Fruit fly (Drosophila melanogaster) whole organism, embryonic: Measurements from ENCODE around the gene mthl11.

Experiments
- BEAF-32 ChIP-seq: fragments of 200-800 bp; sonication (Bioruptor generic); optimal IDR thresholded peaks from 3 replicates; lab custom pipeline; 2017; ENCODE audit warnings: missing biosample characterization, missing genetic modification characterization, mild to moderate bottlenecking, moderate library complexity, missing genetic modification reagents
- Bteb2 ChIP-seq: fragments of 200-800 bp; sonication (Bioruptor generic); optimal IDR thresholded peaks from 2 replicates; lab custom pipeline; 2016; ENCODE audit warnings: missing biosample characterization, missing genetic modification characterization
- CG10274 ChIP-seq: fragments of 200-800 bp; sonication (Bioruptor generic); optimal IDR thresholded peaks from 3 replicates; lab custom pipeline; 2017; ENCODE audit warnings: missing biosample characterization, mild to moderate bottlenecking, missing genetic modification characterization
- CG11504 ChIP-seq: fragments of 200-800 bp; sonication (Bioruptor generic); optimal IDR thresholded peaks from 3 replicates; lab custom pipeline; 2019; ENCODE audit warnings: missing biosample characterization, mild to moderate bottlenecking, missing genetic modification characterization, moderate library complexity
- CG12299 ChIP-seq: fragments of 200-800 bp; sonication (Bioruptor generic); optimal IDR thresholded peaks from 2 replicates; lab custom pipeline; 2018; ENCODE audit warnings: missing biosample characterization, mild to moderate bottlenecking, missing genetic modification characterization
- CG12942 ChIP-seq: fragments of 200-800 bp; sonication (Bioruptor generic); optimal IDR thresholded peaks from 3 replicates; lab custom pipeline; 2016; ENCODE audit warnings: missing biosample characterization, missing genetic modification characterization
- CG14965 ChIP-seq: fragments of 200-800 bp; sonication (Bioruptor generic); optimal IDR thresholded peaks from 2 replicates; lab custom pipeline; 2016; ENCODE audit warnings: missing biosample characterization, missing genetic modification characterization, borderline replicate concordance
- CG1647 ChIP-seq: fragments of 200-800 bp; sonication (Bioruptor generic); optimal IDR thresholded peaks from 3 replicates; lab custom pipeline; 2016; ENCODE audit warnings: missing biosample characterization, missing genetic modification characterization
- CG18764 ChIP-seq: fragments of 200-800 bp; sonication (Bioruptor generic); optimal IDR thresholded peaks from 3 replicates; lab custom pipeline; 2016; ENCODE audit warnings: missing biosample characterization, missing genetic modification characterization
- CG7987 ChIP-seq: fragments of 200-800 bp; sonication (Bioruptor generic); optimal IDR thresholded peaks from 2 replicates; lab custom pipeline; 2018; ENCODE audit warnings: missing biosample characterization, mild to moderate bottlenecking, missing genetic modification characterization, moderate library complexity
- CG9727 ChIP-seq: fragments of 200-800 bp; sonication (Bioruptor generic); optimal IDR thresholded peaks from 3 replicates; lab custom pipeline; 2017; ENCODE audit warnings: missing biosample characterization, mild to moderate bottlenecking, missing genetic modification characterization
- Camta ChIP-seq: fragments of 200-800 bp; sonication (Bioruptor generic); optimal IDR thresholded peaks from 2 replicates; lab custom pipeline; 2016; ENCODE audit warnings: missing biosample characterization, missing genetic modification characterization
- Dip3 ChIP-seq: fragments of 200-800 bp; sonication (Bioruptor generic); optimal IDR thresholded peaks from 3 replicates; lab custom pipeline; 2016; ENCODE audit warnings: missing biosample characterization, missing genetic modification characterization
- Dp ChIP-seq: fragments of 200-800 bp; sonication (Bioruptor generic); optimal IDR thresholded peaks from 2 replicates; lab custom pipeline; 2018; ENCODE audit warnings: missing biosample characterization, mild to moderate bottlenecking, missing genetic modification characterization, moderate library complexity
- Dref ChIP-seq: fragments of 200-800 bp; sonication (Bioruptor generic); IDR thresholded peaks from 2 replicates; pipeline ENCODE4 v1.3.6; 2022; ENCODE audit warnings: missing biosample characterization, missing genetic modification characterization
- Drgx ChIP-seq: fragments of 200-800 bp; sonication (Bioruptor generic); IDR thresholded peaks from 2 replicates; pipeline ENCODE4 v1.3.6; 2022; ENCODE audit warnings: missing biosample characterization, missing genetic modification characterization
- E2f1 ChIP-seq: fragments of 200-800 bp; sonication (Bioruptor generic); IDR thresholded peaks from 2 replicates; pipeline ENCODE4 v1.3.6; 2022; ENCODE audit warnings: missing biosample characterization, missing genetic modification characterization
- Ets97D ChIP-seq: fragments of 200-800 bp; sonication (Bioruptor generic); optimal IDR thresholded peaks from 3 replicates; lab custom pipeline; 2016; ENCODE audit warnings: missing biosample characterization, missing genetic modification characterization
- Fer2 ChIP-seq: fragments of 200-800 bp; sonication (Bioruptor generic); optimal IDR thresholded peaks from 2 replicates; lab custom pipeline; 2018; ENCODE audit warnings: missing biosample characterization, mild to moderate bottlenecking, missing genetic modification characterization, moderate library complexity
- Gsc ChIP-seq: fragments of 200-800 bp; sonication (Bioruptor generic); IDR thresholded peaks from 2 replicates; pipeline ENCODE4 v1.3.6; 2022; ENCODE audit warnings: missing biosample characterization, missing genetic modification characterization
- HLH4C ChIP-seq: fragments of 200-800 bp; sonication (Bioruptor generic); IDR thresholded peaks from 3 replicates; pipeline ENCODE4 v1.3.6; 2022; ENCODE audit warnings: missing biosample characterization, missing genetic modification characterization; ENCODE audit not compliant: partially characterized antibody
- MBD-R2 ChIP-seq: fragments of 200-800 bp; sonication (Bioruptor generic); IDR thresholded peaks from 2 replicates; pipeline ENCODE4 v1.3.6; 2022; ENCODE audit warnings: missing biosample characterization, missing genetic modification characterization
- Oli ChIP-seq: fragments of 200-800 bp; sonication (Bioruptor generic); optimal IDR thresholded peaks from 2 replicates; lab custom pipeline; 2018; ENCODE audit warnings: missing biosample characterization, mild to moderate bottlenecking, missing genetic modification characterization, moderate library complexity
- Sox102F ChIP-seq: fragments of 200-800 bp; sonication (Bioruptor generic); optimal IDR thresholded peaks from 2 replicates; lab custom pipeline; 2018; ENCODE audit warnings: missing biosample characterization, mild to moderate bottlenecking, missing genetic modification characterization, moderate library complexity
- Tbp ChIP-seq: fragments of >200 bp; optimal IDR thresholded peaks from 2 replicates; lab custom pipeline; 2018; ENCODE audit warnings: missing biosample characterization, missing genetic modification characterization
- Vsx1 ChIP-seq: fragments of 200-800 bp; sonication (Bioruptor generic); optimal IDR thresholded peaks from 2 replicates; lab custom pipeline; 2017; ENCODE audit warnings: missing biosample characterization, mild to moderate bottlenecking, missing genetic modification characterization, missing genetic modification reagents
- ap ChIP-seq: fragments of 200-800 bp; sonication (Bioruptor generic); IDR thresholded peaks from 2 replicates; pipeline ENCODE4 v1.3.6; 2022; ENCODE audit warnings: missing biosample characterization, missing genetic modification characterization
- ash1 ChIP-seq: fragments of 200-800 bp; sonication (Bioruptor generic); optimal IDR thresholded peaks from 2 replicates; lab custom pipeline; 2018; ENCODE audit warnings: missing biosample characterization, mild to moderate bottlenecking, missing genetic modification characterization
- bigmax ChIP-seq: fragments of 200-800 bp; sonication (Bioruptor generic); optimal IDR thresholded peaks from 2 replicates; lab custom pipeline; 2018; ENCODE audit warnings: missing biosample characterization, mild to moderate bottlenecking, missing genetic modification characterization
- cad ChIP-seq: fragments of >200 bp; optimal IDR thresholded peaks from 2 replicates; lab custom pipeline; 2017; ENCODE audit warnings: missing biosample characterization, missing genetic modification characterization
- caup ChIP-seq: fragments of 200-800 bp; sonication (Bioruptor generic); optimal IDR thresholded peaks from 3 replicates; lab custom pipeline; 2017; ENCODE audit warnings: missing biosample characterization, mild to moderate bottlenecking, missing genetic modification characterization, moderate library complexity; ENCODE audit not compliant: severe bottlenecking
- crp ChIP-seq, 2 experiments: fragments of 200-800 bp; sonication (Bioruptor generic); optimal IDR thresholded peaks; 2 replicates in 1 of 2; 3 replicates in 1 of 2; lab custom pipeline; 2017; ENCODE audit warnings: missing biosample characterization in 2 of 2, missing genetic modification characterization in 2 of 2, mild to moderate bottlenecking in 1 of 2, moderate library complexity in 1 of 2
- da ChIP-seq: fragments of 200-800 bp; sonication (Bioruptor generic); optimal IDR thresholded peaks from 2 replicates; lab custom pipeline; 2016; ENCODE audit warnings: missing biosample characterization, missing genetic modification characterization
- esg ChIP-seq: fragments of 200-800 bp; sonication (Bioruptor generic); conservative IDR thresholded peaks from 2 replicates; pipeline ENCODE4 v1.3.6; 2022; ENCODE audit warnings: missing biosample characterization, missing genetic modification characterization
- fd96Cb ChIP-seq: fragments of 200-800 bp; sonication (Bioruptor generic); optimal IDR thresholded peaks from 2 replicates; lab custom pipeline; 2018; ENCODE audit warnings: missing biosample characterization, mild to moderate bottlenecking, missing genetic modification characterization, moderate library complexity
- lilli ChIP-seq: fragments of 200-800 bp; sonication (Bioruptor generic); optimal IDR thresholded peaks from 3 replicates; lab custom pipeline; 2016; ENCODE audit warnings: missing biosample characterization, missing genetic modification characterization
- lov ChIP-seq, 2 experiments: fragments of 200-800 bp in 1 of 2; fragments of >200 bp in 1 of 2; sonication (Bioruptor generic) in 1 of 2; IDR thresholded peaks in 1 of 2; optimal IDR thresholded peaks in 1 of 2; 2 replicates in 1 of 2; 3 replicates in 1 of 2; pipeline versions ENCODE4 v1.3.6 to Lab custom; 2017 to 2022; ENCODE audit warnings: missing biosample characterization in 1 of 2, missing genetic modification characterization in 1 of 2
- maf-S ChIP-seq: fragments of 200-800 bp; sonication (Bioruptor generic); optimal IDR thresholded peaks from 2 replicates; lab custom pipeline; 2016; ENCODE audit warnings: missing biosample characterization, missing genetic modification characterization
- pita ChIP-seq: fragments of 200-800 bp; sonication (Bioruptor generic); optimal IDR thresholded peaks from 2 replicates; lab custom pipeline; 2017; ENCODE audit warnings: missing biosample characterization, mild to moderate bottlenecking, missing genetic modification characterization
- pum ChIP-seq: fragments of 200-800 bp; sonication (Bioruptor generic); optimal IDR thresholded peaks from 2 replicates; lab custom pipeline; 2016; ENCODE audit warnings: missing biosample characterization, missing genetic modification characterization
- row ChIP-seq: fragments of 200-800 bp; sonication (Bioruptor generic); IDR thresholded peaks from 3 replicates; pipeline ENCODE4 v1.3.6; 2022; ENCODE audit warnings: missing biosample characterization, missing genetic modification characterization
- sna ChIP-seq: fragments of 200-800 bp; sonication (Bioruptor generic); IDR thresholded peaks from 2 replicates; pipeline ENCODE4 v1.3.6; 2022; ENCODE audit warnings: missing biosample characterization, missing genetic modification characterization; ENCODE audit not compliant: partially characterized antibody
- sqz ChIP-seq: fragments of 200-800 bp; sonication (Bioruptor generic); optimal IDR thresholded peaks from 3 replicates; lab custom pipeline; 2018; ENCODE audit warnings: missing biosample characterization, mild to moderate bottlenecking, missing genetic modification characterization
- sr ChIP-seq: fragments of 200-800 bp; sonication (Bioruptor generic); IDR thresholded peaks from 3 replicates; pipeline ENCODE4 v1.3.6; 2022; ENCODE audit warnings: missing biosample characterization, missing genetic modification characterization
- stc ChIP-seq: fragments of 200-800 bp; sonication (Bioruptor generic); IDR thresholded peaks from 2 replicates; pipeline ENCODE4 v1.3.6; 2022; ENCODE audit warnings: missing biosample characterization, missing genetic modification characterization
- tll ChIP-seq, 2 experiments: fragments of 200-800 bp in 1 of 2; fragments of >200 bp in 1 of 2; sonication (Bioruptor generic) in 1 of 2; optimal IDR thresholded peaks; 2 replicates each; lab custom pipeline; 2017 to 2019; ENCODE audit warnings: missing biosample characterization in 2 of 2, missing genetic modification characterization in 2 of 2, mild to moderate bottlenecking in 1 of 2, moderate library complexity in 1 of 2
- zen2 ChIP-seq: fragments of 200-800 bp; sonication (Bioruptor generic); IDR thresholded peaks from 3 replicates; pipeline ENCODE4 v1.3.6; 2022; ENCODE audit warnings: missing biosample characterization, missing genetic modification characterization; ENCODE audit not compliant: partially characterized antibody
- zf30C ChIP-seq: fragments of 200-800 bp; sonication (Bioruptor generic); optimal IDR thresholded peaks from 3 replicates; lab custom pipeline; 2018; ENCODE audit warnings: missing biosample characterization, mild to moderate bottlenecking, missing genetic modification characterization

mthl11 gene

dm6 chr3R:10393654-10394367 is 7.0 kb upstream of the mthl11 start (continued):
- TF ChIP-seq lov (optimal IDR thresholded peaks at IDR 0.05; lab: Kevin White, UChicago) (no peak), lov (GFP tag; IDR thresholded peaks at IDR 0.05; lab: Robert Waterston, UW) (peak; percentile 77; the same call in 2 of the 3 replicates), Camta (GFP tag; lab: Kevin White, UChicago) (peak; percentile 83), CG9727 (GFP tag; lab: Kevin White, UChicago) (peak; percentile 70), CG14965 (GFP tag; lab: Kevin White, UChicago) (no peak), zf30C (GFP tag; lab: Kevin White, UChicago) (no peak), pita (GFP tag; lab: Kevin White, UChicago) (no peak), MBD-R2 (GFP tag; lab: Robert Waterston, UW) (peak; percentile 63), Vsx1 (GFP tag; lab: Kevin White, UChicago) (no peak), Dref (no peak), esg (GFP tag; lab: Robert Waterston, UW) (peak; percentile 86), BEAF-32 (GFP tag; lab: Kevin White, UChicago) (no peak), CG18764 (GFP tag; lab: Kevin White, UChicago) (peak; percentile 50), sr (no peak), tll (GFP tag; optimal IDR thresholded peaks at IDR 0.05; lab: Kevin White, UChicago) (no peak), Gsc (no peak), Bteb2 (GFP tag; lab: Kevin White, UChicago) (peak; percentile 79), CG10274 (no peak), cad (GFP tag; lab: Kevin White, UChicago) (no peak), caup (GFP tag; lab: Kevin White, UChicago) (peak; percentile 60), crp (GFP tag; optimal IDR thresholded peaks at IDR 0.05; lab: Kevin White, UChicago) (peak in 1 of 2 experiments; percentile 39), ap (GFP tag; lab: Robert Waterston, UW) (peak; percentile 86), stc (GFP tag; lab: Robert Waterston, UW) (peak; percentile 88), Drgx (GFP tag; lab: Robert Waterston, UW) (no peak), sna (GFP tag; lab: Robert Waterston, UW) (no peak), Dp (no peak), zen2 (GFP tag; lab: Robert Waterston, UW) (no peak), sqz (GFP tag; lab: Kevin White, UChicago) (peak; percentile 24), maf-S (peak; percentile 69), CG12299 (peak; percentile 64), Ets97D (GFP tag; lab: Kevin White, UChicago) (peak; percentile 44), Dip3 (peak; percentile 45), Fer2 (tag; lab: Kevin White, UChicago) (peak; percentile 48), Oli (tag; lab: Kevin White, UChicago) (peak; percentile 87), pum (GFP tag; lab: Kevin White, UChicago) (peak; percentile 58), lilli (GFP tag; lab: Kevin White, UChicago) (peak; percentile 75), CG11504 (tag; lab: Kevin White, UChicago) (peak; percentile 86), row (peak; percentile 93), CG7987 (GFP tag; lab: Kevin White, UChicago) (no peak), E2f1 (GFP tag; lab: Robert Waterston, UW) (peak; percentile 85), HLH4C (GFP tag; lab: Robert Waterston, UW) (no peak), ash1 (GFP tag; lab: Kevin White, UChicago) (no peak), Sox102F (GFP tag; lab: Kevin White, UChicago) (peak; percentile 92), Tbp (GFP tag; lab: Kevin White, UChicago) (no peak), da (GFP tag; lab: Kevin White, UChicago) (peak; percentile 24), fd96Cb (tag; lab: Kevin White, UChicago) (peak; percentile 78), bigmax (GFP tag; lab: Kevin White, UChicago) (no peak), CG1647 (GFP tag; lab: Kevin White, UChicago) (peak; percentile 52), CG12942 (peak; percentile 68)
